Worm (Caenorhabditis elegans): ENCODE data around the gene T06D4.2.

T06D4.2 gene

ce11 chrII:3341989-3342388 lies 43.7 kb downstream of the T06D4.2 start, which contains the start of gene F14D2.11:
Gene F14D2.11, minus strand, starts transcription at chrII:3342089.
- TF ChIP-seq Y22D7AL.16 (tag; optimal IDR thresholded peaks at IDR 0.05) = no peak
- TF ChIP-seq sdc-2 (tag; optimal IDR thresholded peaks at IDR 0.05) = no peak
- no peak for TF ChIP-seq ceh-19 (GFP tag; optimal IDR thresholded peaks at IDR 0.05)
- no peak for TF ChIP-seq ets-4 (tag; optimal IDR thresholded peaks at IDR 0.05)
- TF ChIP-seq odd-2 (tag; optimal IDR thresholded peaks at IDR 0.05) = no peak
- TF ChIP-seq npax-4 (tag; optimal IDR thresholded peaks at IDR 0.05) = no peak
- no peak for TF ChIP-seq elt-4 (tag; optimal IDR thresholded peaks at IDR 0.05)
- no peak for TF ChIP-seq ahr-1 (tag; optimal IDR thresholded peaks at IDR 0.05)
- no peak for TF ChIP-seq C38D4.7 (GFP tag; optimal IDR thresholded peaks at IDR 0.05)
- TF ChIP-seq pax-1 (tag; optimal IDR thresholded peaks at IDR 0.05) = no peak
- no peak for TF ChIP-seq madf-2 (tag; optimal IDR thresholded peaks at IDR 0.05)

ce11 chrII:3340818-3341217 lies 44.9 kb downstream of the T06D4.2 start:
- TF ChIP-seq nhr-232 (tag; optimal IDR thresholded peaks at IDR 0.05) (no peak), hlh-30 (tag; optimal IDR thresholded peaks at IDR 0.05; ENCODE audit: insufficient read depth) (no peak)

ce11 chrII:3340251-3340650 lies 45.5 kb downstream of the T06D4.2 start, which contains the start of gene F14D2.5:
Gene F14D2.5, plus strand, starts transcription at chrII:3340551.
- TF ChIP-seq fax-1 (tag; optimal IDR thresholded peaks at IDR 0.05) (no peak), lin-11 (tag; optimal IDR thresholded peaks at IDR 0.05) (no peak), odd-2 (tag; optimal IDR thresholded peaks at IDR 0.05) (no peak), hlh-15 (tag; optimal IDR thresholded peaks at IDR 0.05) (no peak), rnt-1 (tag; optimal IDR thresholded peaks at IDR 0.05) (no peak), ref-2 (tag; optimal IDR thresholded peaks at IDR 0.05) (no peak), tbx-7 (tag; optimal IDR thresholded peaks at IDR 0.05) (no peak), K02D7.2 (tag; optimal IDR thresholded peaks at IDR 0.05) (no peak), hlh-6 (tag; optimal IDR thresholded peaks at IDR 0.05) (no peak), unc-55 (GFP tag; optimal IDR thresholded peaks at IDR 0.05) (no peak), ceh-9 (tag; optimal IDR thresholded peaks at IDR 0.05) (no peak), tbx-2 (tag; optimal IDR thresholded peaks at IDR 0.05) (no peak), pqm-1 (tag; optimal IDR thresholded peaks at IDR 0.05) (no peak), T23F11.4 (GFP tag; optimal IDR thresholded peaks at IDR 0.05) (no peak), npax-4 (tag; optimal IDR thresholded peaks at IDR 0.05) (no peak), unc-42 (tag; optimal IDR thresholded peaks at IDR 0.05) (no peak), nhr-11 (tag; optimal IDR thresholded peaks at IDR 0.05) (no peak), C38D4.7 (GFP tag; optimal IDR thresholded peaks at IDR 0.05) (no peak)

- TF ChIP-seq elt-4 (tag; optimal IDR thresholded peaks at IDR 0.05) (no peak), lin-11 (tag; optimal IDR thresholded peaks at IDR 0.05) (no peak), pag-3 (tag; optimal IDR thresholded peaks at IDR 0.05; ENCODE audit: borderline replicate concordance) (no peak), tbx-2 (tag; optimal IDR thresholded peaks at IDR 0.05) (no peak), sox-4 (tag; optimal IDR thresholded peaks at IDR 0.05) (no peak)
Observed at ce11 chrII:3338556-3338955, 47.1 kb downstream of the T06D4.2 start, which contains the start of gene F14D2.7. Gene F14D2.7, minus strand, starts transcription at chrII:3338656.

ce11 chrII:3337039-3337438 lies 48.7 kb downstream of the T06D4.2 start, which contains the start of gene F14D2.19:
Gene F14D2.19, minus strand, starts transcription at chrII:3337139.
- no peak for TF ChIP-seq ceh-45 (GFP tag; IDR thresholded peaks at IDR 0.05)
